Worm (Caenorhabditis elegans) whole organism, L3 larva: Measurements from ENCODE around the gene dyf-3.

Experiments
- ceh-16 ChIP-seq: sonication (generic microtip); optimal IDR thresholded peaks from 2 replicates; lab custom pipeline; 2017; ENCODE audit warnings: missing biosample characterization, missing genetic modification characterization
- ceh-82 ChIP-seq: fragments of 150-350 bp; optimal IDR thresholded peaks from 2 replicates; lab custom pipeline; 2014; ENCODE audit warnings: missing biosample characterization, missing genetic modification characterization
- elt-2 ChIP-seq: sonication (generic microtip); optimal IDR thresholded peaks from 2 replicates; lab custom pipeline; 2016; ENCODE audit warnings: missing genetic modification reagents, mild to moderate bottlenecking, missing genetic modification characterization, missing compliant biosample characterization
- elt-3 ChIP-seq, 3 experiments: fragments of 150-350 bp in 1 of 3; sonication (generic microtip) in 2 of 3; optimal IDR thresholded peaks; 2 replicates in 2 of 3; 4 replicates in 1 of 3; lab custom pipeline; 2014 to 2017; ENCODE audit warnings: missing biosample characterization in 3 of 3, missing genetic modification characterization in 3 of 3
- nhr-12 ChIP-seq: fragments of 150-350 bp; optimal IDR thresholded peaks from 2 replicates; lab custom pipeline; 2014; ENCODE audit warnings: missing biosample characterization, missing genetic modification characterization

DNA sequence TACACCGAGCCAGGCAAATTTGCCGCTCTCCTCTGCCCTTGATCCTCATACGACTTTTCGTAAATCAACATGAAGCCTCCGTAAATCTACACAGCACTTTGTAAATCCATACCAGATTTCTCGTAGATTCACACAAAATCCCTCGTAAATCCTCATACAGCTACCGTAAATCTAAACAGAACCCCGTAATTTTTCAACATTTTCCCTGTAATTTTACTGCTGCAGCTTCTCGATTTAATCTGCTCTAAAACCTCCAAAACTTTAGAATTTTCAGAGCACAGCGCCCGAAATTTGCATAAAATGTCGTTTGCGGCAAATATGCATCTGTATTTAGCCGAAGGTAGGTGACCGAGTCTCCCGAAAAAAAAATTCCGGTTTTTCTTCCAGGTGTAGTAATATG, 44.3 kb downstream of the dyf-3 start, which contains the start of gene F42A6.1:
- TF ChIP-seq elt-3 (tag; optimal IDR thresholded peaks at IDR 0.05; lab: Kevin White, UChicago), result no peak
- no peak for TF ChIP-seq elt-2 (tag; lab: Kevin White, UChicago)
- TF ChIP-seq ceh-16 (tag; lab: Kevin White, UChicago), result no peak
- TF ChIP-seq nhr-12 (tag; lab: Kevin White, UChicago), result no peak
- TF ChIP-seq ceh-82 (tag; lab: Kevin White, UChicago), result no peak
